Fruit fly (Drosophila melanogaster): ENCODE results near the gene CG17776.
A peak's percentile ranks its signal among the peaks of the same experiment; 100 is the strongest.

CG17776 gene

dm6 chrX:2145690-2146470 lies 38.6 kb upstream of the CG17776 start (continued):
- peak; percentile 42 for TF ChIP-seq CG13894 (tag; optimal IDR thresholded peaks at IDR 0.05)
- TF ChIP-seq wor (GFP tag; IDR thresholded peaks at IDR 0.05) = no peak
- TF ChIP-seq Taf1 (GFP tag; IDR thresholded peaks at IDR 0.05) = 0 out of 2 replicates have a peak, but pooled peaks have one; percentile 35
- TF ChIP-seq PHDP (tag; optimal IDR thresholded peaks at IDR 0.05) = peak; percentile 21
- peak; percentile 58 for TF ChIP-seq CG15269 (tag; optimal IDR thresholded peaks at IDR 0.05)
- peak; percentile 40 for TF ChIP-seq Dip3 (GFP tag; optimal IDR thresholded peaks at IDR 0.05)
- TF ChIP-seq CG2120 (GFP tag; optimal IDR thresholded peaks at IDR 0.05) = peak; percentile 47
- peak; percentile 18 for TF ChIP-seq fd3F (GFP tag; optimal IDR thresholded peaks at IDR 0.05)
- peak; percentile 51 for TF ChIP-seq CG2712 (tag; optimal IDR thresholded peaks at IDR 0.05)
- TF ChIP-seq dmrt99B (tag; optimal IDR thresholded peaks at IDR 0.05) = peak; percentile 44
- TF ChIP-seq sna (GFP tag; IDR thresholded peaks at IDR 0.05; ENCODE audit: partially characterized antibody) = peak; percentile 75
- TF ChIP-seq E2f1 (GFP tag; IDR thresholded peaks at IDR 0.05) = 0 out of 2 replicates have a peak, but pooled peaks have one; percentile 11
- TF ChIP-seq repo (GFP tag; optimal IDR thresholded peaks at IDR 0.05) = peak; percentile 5
- 0 out of 2 replicates have a peak, but pooled peaks have one; percentile 6 for TF ChIP-seq CG11247 (GFP tag; IDR thresholded peaks at IDR 0.05)
- peak; percentile 12 for TF ChIP-seq pzg (GFP tag; optimal IDR thresholded peaks at IDR 0.05)
- no peak for TF ChIP-seq seq (GFP tag; IDR thresholded peaks at IDR 0.05)
- TF ChIP-seq ato (GFP tag; IDR thresholded peaks at IDR 0.05; ENCODE audit: partially characterized antibody) = no peak
- peak; percentile 33 for TF ChIP-seq CG18476 (GFP tag; optimal IDR thresholded peaks at IDR 0.05)
- peak; percentile 36 for TF ChIP-seq Hmr (GFP tag; optimal IDR thresholded peaks at IDR 0.05)
- TF ChIP-seq CG11093 (GFP tag; IDR thresholded peaks at IDR 0.05) = no peak
- TF ChIP-seq CG4328 (GFP tag; optimal IDR thresholded peaks at IDR 0.05) = peak; percentile 46
- TF ChIP-seq abd-A (tag; optimal IDR thresholded peaks at IDR 0.05) = no peak
- TF ChIP-seq bab2 (GFP tag; optimal IDR thresholded peaks at IDR 0.05) = peak; percentile 23
- TF ChIP-seq CG12391 (tag; optimal IDR thresholded peaks at IDR 0.05) = peak; percentile 49
- TF ChIP-seq cg (GFP tag; optimal IDR thresholded peaks at IDR 0.05) = peak; percentile 41
- peak in 1 of 2 experiments; percentile 19 for TF ChIP-seq chif (GFP tag; optimal IDR thresholded peaks at IDR 0.05)
- TF ChIP-seq Max (GFP tag; optimal IDR thresholded peaks at IDR 0.05) = peak; percentile 31
- peak; percentile 13 for TF ChIP-seq D (optimal IDR thresholded peaks at IDR 0.05)
- no peak for TF ChIP-seq D (GFP tag; optimal IDR thresholded peaks at IDR 0.05)
- peak; percentile 22 to 51 for TF ChIP-seq Pdp1 (GFP tag; optimal IDR thresholded peaks at IDR 0.05)
- TF ChIP-seq pb (GFP tag; optimal IDR thresholded peaks at IDR 0.05) = peak; percentile 19
- TF ChIP-seq yki (optimal IDR thresholded peaks at IDR 0.05) = no peak
- TF ChIP-seq Kr (GFP tag; optimal IDR thresholded peaks at IDR 0.05) = no peak
- peak; percentile 21 for TF ChIP-seq maf-S (GFP tag; optimal IDR thresholded peaks at IDR 0.05)
- peak; percentile 53 for TF ChIP-seq gem (tag; optimal IDR thresholded peaks at IDR 0.05)
- TF ChIP-seq CG6813 (GFP tag; optimal IDR thresholded peaks at IDR 0.05) = no peak
- peak; percentile 22 for TF ChIP-seq CG2116 (GFP tag; optimal IDR thresholded peaks at IDR 0.05)
- peak; percentile 12; the same call in 1 of the 2 replicates for TF ChIP-seq E2f2 (GFP tag; IDR thresholded peaks at IDR 0.05)
- TF ChIP-seq CG4820 (GFP tag; optimal IDR thresholded peaks at IDR 0.05) = no peak
- TF ChIP-seq Mes4 (GFP tag; optimal IDR thresholded peaks at IDR 0.05) = no peak
- no peak for TF ChIP-seq stwl (tag; optimal IDR thresholded peaks at IDR 0.05)
- peak; percentile 50; the same call in 1 of the 2 replicates for TF ChIP-seq tna (GFP tag; IDR thresholded peaks at IDR 0.05; ENCODE audit: partially characterized antibody)
- TF ChIP-seq CG11560 (tag; IDR thresholded peaks at IDR 0.05) = no peak
- no peak for TF ChIP-seq sc (optimal IDR thresholded peaks at IDR 0.05)
- TF ChIP-seq sc (GFP tag; optimal IDR thresholded peaks at IDR 0.05) = no peak
- TF ChIP-seq Nf-YC (tag; optimal IDR thresholded peaks at IDR 0.05) = peak; percentile 49
- no peak for TF ChIP-seq h (optimal IDR thresholded peaks at IDR 0.05)
- TF ChIP-seq H15 (GFP tag; IDR thresholded peaks at IDR 0.05) = 0 out of 3 replicates have a peak, but pooled peaks have one; percentile 12
- TF ChIP-seq crol (GFP tag; IDR thresholded peaks at IDR 0.05) = no peak
- peak; percentile 40 for TF ChIP-seq CG8924 (tag; optimal IDR thresholded peaks at IDR 0.05)
